Worm (Caenorhabditis elegans): ENCODE measurements around the gene ced-4.

DNA sequence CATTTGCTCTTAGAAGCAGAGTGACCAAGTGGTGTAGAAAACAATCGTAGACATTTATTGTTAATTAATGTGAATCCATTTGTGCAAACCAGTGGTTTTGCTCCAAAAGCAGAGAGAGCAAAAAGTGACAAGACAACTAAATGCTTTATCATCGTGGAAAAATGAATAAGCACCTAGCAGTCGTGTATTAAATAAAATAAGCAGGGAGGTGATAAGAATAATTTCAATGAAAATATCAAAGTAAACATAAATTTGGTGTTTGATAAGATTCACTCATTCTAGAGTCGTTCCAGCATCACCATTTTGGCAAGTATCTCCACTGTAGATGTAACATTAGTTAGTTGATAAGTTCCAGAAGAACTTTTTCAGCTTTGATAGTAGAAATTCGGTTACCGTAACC lies 35.2 kb downstream of the ced-4 start, which contains the start of gene clec-6:
- no peak for TF ChIP-seq tbx-37 (GFP tag; conservative IDR thresholded peaks at IDR 0.05)
- TF ChIP-seq ama-1 (optimal IDR thresholded peaks at IDR 0.05): no peak
- no peak for TF ChIP-seq tra-4 (tag; optimal IDR thresholded peaks at IDR 0.05)
- TF ChIP-seq flt-1 (GFP tag; IDR thresholded peaks at IDR 0.05): no peak
- no peak for TF ChIP-seq scrt-1 (GFP tag; IDR thresholded peaks at IDR 0.05)
- no peak for TF ChIP-seq F13C5.2 (tag; optimal IDR thresholded peaks at IDR 0.05)
- TF ChIP-seq hnd-1 (tag; optimal IDR thresholded peaks at IDR 0.05): no peak
- no peak for TF ChIP-seq B0310.2 (tag; optimal IDR thresholded peaks at IDR 0.05)
- no peak for TF ChIP-seq sea-1 (GFP tag; conservative IDR thresholded peaks at IDR 0.05)
- no peak for TF ChIP-seq hmg-4 (GFP tag; optimal IDR thresholded peaks at IDR 0.05)

Measured in whole organism, early embryonic.